Worm (Caenorhabditis elegans): ENCODE measurements around the gene bath-2.

Gene bath-2

ce11 chrII:1895762-1896161 lies 26.8 kb downstream of the bath-2 start, which contains the start of gene math-25:
TSS of gene math-25 (plus strand) at chrII:1896062.
- TF ChIP-seq unc-62 (GFP tag; optimal IDR thresholded peaks at IDR 0.05) = no peak

ce11 chrII:1895278-1895677 lies 27.3 kb downstream of the bath-2 start, which contains the start of gene C46F9.5:
TSS of gene C46F9.5 (plus strand) at chrII:1895578.
- no peak for TF ChIP-seq unc-62 (GFP tag; optimal IDR thresholded peaks at IDR 0.05)

ce11 chrII:1893912-1894311 lies 28.7 kb downstream of the bath-2 start, which contains the start of gene C16C4.1:
TSS of gene C16C4.1 (plus strand) at chrII:1894212.
- no peak for TF ChIP-seq unc-62 (GFP tag; optimal IDR thresholded peaks at IDR 0.05)

ce11 chrII:1890682-1891081 lies 31.9 kb downstream of the bath-2 start, which contains the start of gene math-9:
TSS of gene math-9 (minus strand) at chrII:1890782.
- TF ChIP-seq unc-62 (GFP tag; optimal IDR thresholded peaks at IDR 0.05) = no peak

- no peak for TF ChIP-seq unc-62 (GFP tag; optimal IDR thresholded peaks at IDR 0.05)
Measured at ce11 chrII:1889071-1889470, 33.5 kb downstream of the bath-2 start, which contains the start of gene math-8. TSS of gene math-8 (minus strand) at chrII:1889171.

ce11 chrII:1886379-1886778 lies 36.2 kb downstream of the bath-2 start, which contains the start of gene math-7:
TSS of gene math-7 (minus strand) at chrII:1886479.
- TF ChIP-seq unc-62 (GFP tag; optimal IDR thresholded peaks at IDR 0.05) = no peak

ce11 chrII:1884635-1885034 lies 37.9 kb downstream of the bath-2 start, which contains the start of gene math-6:
TSS of gene math-6 (minus strand) at chrII:1884735.
- TF ChIP-seq unc-62 (GFP tag; optimal IDR thresholded peaks at IDR 0.05) = no peak

ce11 chrII:1882705-1883104 lies 39.9 kb downstream of the bath-2 start, which contains the start of gene math-5:
TSS of gene math-5 (minus strand) at chrII:1882805.
- TF ChIP-seq unc-62 (GFP tag; optimal IDR thresholded peaks at IDR 0.05) = no peak

ce11 chrII:1878663-1879062 lies 43.9 kb downstream of the bath-2 start, which contains the start of gene math-16:
TSS of gene math-16 (minus strand) at chrII:1878763.
- no peak for TF ChIP-seq unc-62 (GFP tag; optimal IDR thresholded peaks at IDR 0.05)

ce11 chrII:1875658-1876057 lies 46.9 kb downstream of the bath-2 start, which contains the start of gene math-13:
TSS of gene math-13 (plus strand) at chrII:1875958.
- TF ChIP-seq unc-62 (GFP tag; optimal IDR thresholded peaks at IDR 0.05) = no peak
